Fruit fly (Drosophila melanogaster): Measurements from ENCODE around the gene CG2975.

Gene CG2975

dm6 chr2L:2878859-2879258 is 38.9 kb downstream of the CG2975 start, which contains the start of gene RabGGTb (continued):
- peak; percentile 24 for TF ChIP-seq phol (tag; optimal IDR thresholded peaks at IDR 0.05)
- TF ChIP-seq CG16863 (GFP tag; optimal IDR thresholded peaks at IDR 0.05), result peak; percentile 36
- TF ChIP-seq CG1647 (GFP tag; optimal IDR thresholded peaks at IDR 0.05), result peak; percentile 48
- no peak for TF ChIP-seq CG6683 (GFP tag; optimal IDR thresholded peaks at IDR 0.05)
- no peak for TF ChIP-seq sim (GFP tag; IDR thresholded peaks at IDR 0.05)
- TF ChIP-seq CG1603 (tag; optimal IDR thresholded peaks at IDR 0.05), result peak; percentile 77
- 0 out of 2 replicates have a peak, but pooled peaks have one; percentile 49 for TF ChIP-seq ap (GFP tag; IDR thresholded peaks at IDR 0.05)
- TF ChIP-seq CG34224 (GFP tag; IDR thresholded peaks at IDR 0.05; ENCODE audit: partially characterized antibody), result peak; percentile 63
- no peak for TF ChIP-seq CG12942 (GFP tag; optimal IDR thresholded peaks at IDR 0.05)
- TF ChIP-seq CG7745 (tag; optimal IDR thresholded peaks at IDR 0.05), result no peak
- no peak for TF ChIP-seq eve (GFP tag; optimal IDR thresholded peaks at IDR 0.05)
- no peak for TF ChIP-seq D (optimal IDR thresholded peaks at IDR 0.05)
- TF ChIP-seq D (GFP tag; optimal IDR thresholded peaks at IDR 0.05), result no peak
- TF ChIP-seq Aef1 (GFP tag; IDR thresholded peaks at IDR 0.05), result peak; percentile 58
- peak; percentile 42 for TF ChIP-seq Ssrp (tag; optimal IDR thresholded peaks at IDR 0.05)
- no peak for TF ChIP-seq CG14965 (GFP tag; optimal IDR thresholded peaks at IDR 0.05; ENCODE audit: borderline replicate concordance)
- peak; percentile 46 for TF ChIP-seq ttk (GFP tag; IDR thresholded peaks at IDR 0.05)
- peak; percentile 26 for TF ChIP-seq CG33213 (GFP tag; optimal IDR thresholded peaks at IDR 0.05)
- 0 out of 3 replicates have a peak, but pooled peaks have one; percentile 10 for TF ChIP-seq CG11560 (tag; IDR thresholded peaks at IDR 0.05)
- no peak for TF ChIP-seq Dp (GFP tag; optimal IDR thresholded peaks at IDR 0.05)
- TF ChIP-seq Hsf (GFP tag; optimal IDR thresholded peaks at IDR 0.05), result peak; percentile 59
- peak; percentile 73 for TF ChIP-seq CG11247 (GFP tag; IDR thresholded peaks at IDR 0.05)
- TF ChIP-seq Sin3A (optimal IDR thresholded peaks at IDR 0.05), result peak; percentile 28
- TF ChIP-seq Dip2 (GFP tag; IDR thresholded peaks at IDR 0.05), result no peak
- TF ChIP-seq ara (GFP tag; IDR thresholded peaks at IDR 0.05), result peak; percentile 65; the same call in 1 of the 2 replicates
- peak; percentile 67 for TF ChIP-seq HLH54F (GFP tag; optimal IDR thresholded peaks at IDR 0.05)
- TF ChIP-seq chm (GFP tag; IDR thresholded peaks at IDR 0.05), result peak; percentile 87
- TF ChIP-seq bcd (GFP tag; optimal IDR thresholded peaks at IDR 0.05), result peak; percentile 61
- no peak for TF ChIP-seq Dad (GFP tag; optimal IDR thresholded peaks at IDR 0.05)
- TF ChIP-seq ind (GFP tag; optimal IDR thresholded peaks at IDR 0.05), result peak; percentile 38
- no peak for TF ChIP-seq CG16815 (GFP tag; optimal IDR thresholded peaks at IDR 0.05)
- peak; percentile 69 for TF ChIP-seq CG13287 (GFP tag; IDR thresholded peaks at IDR 0.05; ENCODE audit: partially characterized antibody)
- TF ChIP-seq sisA (GFP tag; IDR thresholded peaks at IDR 0.05), result peak; percentile 58
- TF ChIP-seq Tbp (GFP tag; optimal IDR thresholded peaks at IDR 0.05), result no peak
- TF ChIP-seq sug (tag; optimal IDR thresholded peaks at IDR 0.05), result peak; percentile 31
- TF ChIP-seq onecut (GFP tag; IDR thresholded peaks at IDR 0.05), result peak; percentile 59
- no peak for TF ChIP-seq CG15514 (GFP tag; optimal IDR thresholded peaks at IDR 0.05)
- TF ChIP-seq CoRest (tag; optimal IDR thresholded peaks at IDR 0.05), result peak; percentile 48
- peak; percentile 73; the same call in 2 of the 3 replicates for TF ChIP-seq otp (GFP tag; IDR thresholded peaks at IDR 0.05)
- TF ChIP-seq Dbx (GFP tag; IDR thresholded peaks at IDR 0.05), result peak; percentile 81
- TF ChIP-seq toy (GFP tag; IDR thresholded peaks at IDR 0.05), result no peak
- TF ChIP-seq CG9215 (GFP tag; IDR thresholded peaks at IDR 0.05), result peak; percentile 64
- peak; percentile 71 for TF ChIP-seq Fer1 (GFP tag; optimal IDR thresholded peaks at IDR 0.05)
- TF ChIP-seq sd (tag; optimal IDR thresholded peaks at IDR 0.05), result peak; percentile 19
- TF ChIP-seq stwl (tag; optimal IDR thresholded peaks at IDR 0.05), result no peak
- TF ChIP-seq Mad (GFP tag; optimal IDR thresholded peaks at IDR 0.05), result peak; percentile 24
- TF ChIP-seq gfzf (GFP tag; optimal IDR thresholded peaks at IDR 0.05), result no peak
- no peak for TF ChIP-seq CG8281 (tag; optimal IDR thresholded peaks at IDR 0.05)
- TF ChIP-seq lbe (GFP tag; optimal IDR thresholded peaks at IDR 0.05), result no peak
- TF ChIP-seq Gsc (GFP tag; IDR thresholded peaks at IDR 0.05), result no peak
- peak; percentile 57 for TF ChIP-seq pho (GFP tag; optimal IDR thresholded peaks at IDR 0.05)
- peak; percentile 41 for TF ChIP-seq Hand (GFP tag; optimal IDR thresholded peaks at IDR 0.05)

Data from whole organism, embryonic.